Worm (Caenorhabditis elegans) whole organism, L2 larva: ENCODE data around the gene sbp-1.

ENCODE experiments used
- C34F6.9 ChIP-seq: fragments of 150-350 bp; optimal IDR thresholded peaks from 2 replicates; lab custom pipeline; 2014; ENCODE audit warnings: missing biosample characterization, missing genetic modification characterization
- F13H6.1 ChIP-seq: sonication (generic microtip); optimal IDR thresholded peaks from 2 replicates; lab custom pipeline; 2016; ENCODE audit warnings: missing genetic modification characterization, missing compliant biosample characterization
- Y55F3AM.14 ChIP-seq: fragments of 200-800 bp; sonication (Bioruptor generic); optimal IDR thresholded peaks from 2 replicates; lab custom pipeline; 2018; ENCODE audit warnings: mild to moderate bottlenecking, missing genetic modification characterization, missing compliant biosample characterization
- ZK546.5 ChIP-seq: sonication (generic microtip); optimal IDR thresholded peaks from 2 replicates; lab custom pipeline; 2017; ENCODE audit warnings: missing biosample characterization, missing genetic modification characterization
- alr-1 ChIP-seq: fragments of 150-350 bp; optimal IDR thresholded peaks from 2 replicates; lab custom pipeline; 2014; ENCODE audit warnings: missing biosample characterization, missing genetic modification characterization
- aly-2 ChIP-seq: fragments of 150-350 bp; optimal IDR thresholded peaks from 2 replicates; lab custom pipeline; 2014; ENCODE audit warnings: missing biosample characterization, missing genetic modification characterization
- blmp-1 ChIP-seq: sonication (generic microtip); optimal IDR thresholded peaks from 2 replicates; lab custom pipeline; 2017; ENCODE audit warnings: missing genetic modification characterization, mild to moderate bottlenecking, missing compliant biosample characterization, antibody characterized with exemption, moderate library complexity; ENCODE audit not compliant: insufficient read depth
- ceh-16 ChIP-seq: fragments of 150-350 bp; optimal IDR thresholded peaks from 2 replicates; lab custom pipeline; 2014; ENCODE audit warnings: missing biosample characterization, missing genetic modification characterization
- ceh-82 ChIP-seq: fragments of 150-350 bp; optimal IDR thresholded peaks from 2 replicates; lab custom pipeline; 2014; ENCODE audit warnings: missing biosample characterization, missing genetic modification characterization
- crh-2 ChIP-seq: sonication (generic microtip); optimal IDR thresholded peaks from 2 replicates; lab custom pipeline; 2017; ENCODE audit warnings: missing biosample characterization, missing genetic modification characterization
- dmd-4 ChIP-seq: sonication (generic microtip); optimal IDR thresholded peaks from 2 replicates; lab custom pipeline; 2017; ENCODE audit warnings: missing biosample characterization, missing genetic modification characterization
- egl-27 ChIP-seq: sonication (generic microtip); optimal IDR thresholded peaks from 3 replicates; lab custom pipeline; 2017; ENCODE audit warnings: missing biosample characterization, missing genetic modification reagents, missing genetic modification characterization
- elt-3 ChIP-seq: sonication (generic microtip); optimal IDR thresholded peaks from 2 replicates; lab custom pipeline; 2017; ENCODE audit warnings: missing biosample characterization, missing genetic modification characterization
- fos-1 ChIP-seq: fragments of 150-350 bp; optimal IDR thresholded peaks from 2 replicates; lab custom pipeline; 2014; ENCODE audit warnings: missing biosample characterization, missing genetic modification characterization
- gmeb-1 ChIP-seq: fragments of 150-350 bp; optimal IDR thresholded peaks from 2 replicates; lab custom pipeline; 2014; ENCODE audit warnings: missing biosample characterization, missing genetic modification characterization
- lin-11 ChIP-seq: fragments of 150-350 bp; sonication (generic microtip); optimal IDR thresholded peaks from 2 replicates; lab custom pipeline; 2014; ENCODE audit warnings: missing biosample characterization, missing genetic modification characterization, inconsistent platforms, mixed read lengths
- lin-13 ChIP-seq: fragments of 150-350 bp; optimal IDR thresholded peaks from 2 replicates; lab custom pipeline; 2014; ENCODE audit warnings: missing biosample characterization, missing genetic modification reagents, missing genetic modification characterization
- lin-39 ChIP-seq: fragments of 150-350 bp; optimal IDR thresholded peaks from 2 replicates; lab custom pipeline; 2014; ENCODE audit warnings: missing biosample characterization, missing genetic modification reagents, missing genetic modification characterization
- lsy-2 ChIP-seq, 2 experiments: fragments of 150-350 bp in 1 of 2; sonication (generic microtip) in 1 of 2; optimal IDR thresholded peaks; 2 replicates each; lab custom pipeline; 2014 to 2017; ENCODE audit warnings: missing biosample characterization in 2 of 2, missing genetic modification characterization in 2 of 2
- mab-5 ChIP-seq: fragments of 150-350 bp; optimal IDR thresholded peaks from 2 replicates; lab custom pipeline; 2014; ENCODE audit warnings: missing biosample characterization, missing genetic modification characterization
- mdl-1 ChIP-seq, 2 experiments: fragments of 150-350 bp in 1 of 2; sonication (generic microtip) in 1 of 2; optimal IDR thresholded peaks; 2 replicates each; lab custom pipeline; 2017; ENCODE audit warnings: missing biosample characterization in 2 of 2, missing genetic modification characterization in 2 of 2
- nhr-11 ChIP-seq: fragments of 150-350 bp; optimal IDR thresholded peaks from 2 replicates; lab custom pipeline; 2014; ENCODE audit warnings: missing biosample characterization, missing genetic modification characterization
- nhr-12 ChIP-seq: fragments of 150-350 bp; optimal IDR thresholded peaks from 2 replicates; lab custom pipeline; 2014; ENCODE audit warnings: missing biosample characterization, missing genetic modification characterization
- nhr-129 ChIP-seq: fragments of 150-350 bp; optimal IDR thresholded peaks from 2 replicates; lab custom pipeline; 2014; ENCODE audit warnings: missing biosample characterization, missing genetic modification characterization
- nhr-23 ChIP-seq: fragments of 150-350 bp; optimal IDR thresholded peaks from 2 replicates; lab custom pipeline; 2014; ENCODE audit warnings: missing biosample characterization, missing genetic modification reagents, missing genetic modification characterization
- nhr-237 ChIP-seq: fragments of 150-350 bp; optimal IDR thresholded peaks from 2 replicates; lab custom pipeline; 2014; ENCODE audit warnings: missing biosample characterization, missing genetic modification characterization
- nhr-25 ChIP-seq: fragments of 150-350 bp; sonication (generic microtip); optimal IDR thresholded peaks from 3 replicates; lab custom pipeline; 2014; ENCODE audit warnings: missing biosample characterization, missing genetic modification characterization
- nhr-6 ChIP-seq: fragments of 150-350 bp; optimal IDR thresholded peaks from 2 replicates; lab custom pipeline; 2014; ENCODE audit warnings: missing biosample characterization, missing genetic modification characterization
- nhr-77 ChIP-seq: fragments of 150-350 bp; optimal IDR thresholded peaks from 2 replicates; lab custom pipeline; 2014; ENCODE audit warnings: missing biosample characterization, missing genetic modification characterization
- peb-1 ChIP-seq: fragments of 150-350 bp; optimal IDR thresholded peaks from 2 replicates; lab custom pipeline; 2014; ENCODE audit warnings: missing biosample characterization, missing genetic modification characterization
- sem-4 ChIP-seq: fragments of 150-350 bp; optimal IDR thresholded peaks from 2 replicates; lab custom pipeline; 2014; ENCODE audit warnings: missing biosample characterization, missing genetic modification reagents, missing genetic modification characterization
- skn-1 ChIP-seq: sonication (generic microtip); optimal IDR thresholded peaks from 2 replicates; lab custom pipeline; 2017; ENCODE audit warnings: missing biosample characterization, missing genetic modification characterization
- snpc-4 ChIP-seq: fragments of 150-350 bp; optimal IDR thresholded peaks from 2 replicates; lab custom pipeline; 2014; ENCODE audit warnings: missing biosample characterization, missing genetic modification characterization
- unc-62 ChIP-seq: fragments of 150-350 bp; optimal IDR thresholded peaks from 2 replicates; lab custom pipeline; 2014; ENCODE audit warnings: missing biosample characterization, missing genetic modification reagents, missing genetic modification characterization
- zag-1 ChIP-seq: fragments of 150-350 bp; optimal IDR thresholded peaks from 2 replicates; lab custom pipeline; 2014; ENCODE audit warnings: missing biosample characterization, missing genetic modification characterization
- ztf-1 ChIP-seq: fragments of 200-800 bp; sonication (Bioruptor generic); conservative IDR thresholded peaks from 2 replicates; pipeline ENCODE4 v1.3.6; 2022; ENCODE audit warnings: missing genetic modification characterization, missing compliant biosample characterization
- ztf-11 ChIP-seq: sonication (generic microtip); optimal IDR thresholded peaks from 2 replicates; lab custom pipeline; 2017; ENCODE audit warnings: missing biosample characterization, missing genetic modification characterization

sbp-1 gene

DNA sequence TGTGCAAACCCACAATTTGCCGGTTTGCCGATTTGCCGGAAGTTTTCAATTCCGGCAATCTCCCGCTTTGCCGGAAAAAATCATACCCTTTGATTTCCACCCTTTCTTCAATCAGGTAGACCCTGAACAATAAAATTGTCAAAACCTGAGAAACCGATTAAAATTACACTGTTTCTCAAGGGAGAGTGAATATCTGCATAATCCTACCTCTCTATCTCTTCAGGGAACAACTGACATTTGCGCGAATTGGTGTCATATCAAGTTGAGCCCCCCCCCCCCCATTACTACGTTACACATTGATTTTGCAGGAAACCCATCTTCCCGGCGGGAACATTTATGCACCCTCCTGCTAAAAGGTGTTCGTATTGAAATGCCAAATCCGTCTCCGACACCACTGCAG lies 32.0 kb downstream of the sbp-1 start, which contains the start of gene twk-31:
Gene twk-31, plus strand, starts transcription at position 301 of the 400 bp plus-strand sequence.
- no peak for TF ChIP-seq zag-1 (tag; lab: Kevin White, UChicago)
- no peak for TF ChIP-seq ceh-82
- TF ChIP-seq mab-5 (tag; lab: Kevin White, UChicago), result no peak
- TF ChIP-seq nhr-6, result no peak
- TF ChIP-seq blmp-1 (tag; lab: Kevin White, UChicago), result no peak
- TF ChIP-seq ztf-1 (GFP tag; lab: Robert Waterston, UW), result no peak
- TF ChIP-seq snpc-4 (tag; lab: Kevin White, UChicago), result no peak
- TF ChIP-seq mdl-1 (tag; optimal IDR thresholded peaks at IDR 0.05; lab: Kevin White, UChicago), result no peak
- TF ChIP-seq C34F6.9 (tag; lab: Kevin White, UChicago), result no peak
- no peak for TF ChIP-seq aly-2 (tag; lab: Kevin White, UChicago)
- no peak for TF ChIP-seq nhr-237
- TF ChIP-seq fos-1 (tag; lab: Kevin White, UChicago), result no peak
- no peak for TF ChIP-seq egl-27 (tag; lab: Kevin White, UChicago)
- no peak for TF ChIP-seq F13H6.1 (tag; lab: Kevin White, UChicago)
- TF ChIP-seq lin-39 (tag; lab: Kevin White, UChicago), result no peak
- TF ChIP-seq, all 48 proteins: peak for 0

DNA sequence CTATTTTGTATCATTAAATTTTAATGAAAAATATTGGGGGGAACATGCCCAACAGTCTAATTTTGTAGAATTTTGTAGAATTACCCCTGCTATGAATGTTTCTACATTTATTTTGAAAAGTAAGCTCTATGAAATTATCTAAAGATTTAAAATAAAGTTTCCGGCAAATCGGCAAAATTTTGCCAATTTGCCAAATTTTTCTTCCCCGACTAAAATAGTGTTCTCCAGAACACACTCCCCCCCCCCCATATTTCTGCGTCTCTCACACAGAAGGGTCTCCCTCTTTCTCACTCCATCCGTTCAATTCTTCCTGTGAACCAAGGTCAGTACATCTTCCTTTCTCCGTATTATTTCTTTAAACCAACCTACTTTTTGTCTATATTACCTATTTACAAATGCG lies 37.3 kb downstream of the sbp-1 start, which contains the start of gene Y47D3B.4:
Gene Y47D3B.4, plus strand, starts transcription at position 301 of the 400 bp plus-strand sequence.
- TF ChIP-seq lin-13 (GFP tag; lab: Kevin White, UChicago) (no peak), nhr-129 (no peak), sem-4 (no peak), F13H6.1 (tag; lab: Kevin White, UChicago) (no peak), elt-3 (tag; lab: Kevin White, UChicago) (no peak), nhr-12 (tag; lab: Kevin White, UChicago) (no peak), nhr-11 (tag; lab: Kevin White, UChicago) (no peak), skn-1 (tag; lab: Kevin White, UChicago) (no peak), alr-1 (no peak), ceh-82 (no peak), dmd-4 (tag; lab: Kevin White, UChicago) (no peak), ztf-11 (tag; lab: Kevin White, UChicago) (no peak)

DNA sequence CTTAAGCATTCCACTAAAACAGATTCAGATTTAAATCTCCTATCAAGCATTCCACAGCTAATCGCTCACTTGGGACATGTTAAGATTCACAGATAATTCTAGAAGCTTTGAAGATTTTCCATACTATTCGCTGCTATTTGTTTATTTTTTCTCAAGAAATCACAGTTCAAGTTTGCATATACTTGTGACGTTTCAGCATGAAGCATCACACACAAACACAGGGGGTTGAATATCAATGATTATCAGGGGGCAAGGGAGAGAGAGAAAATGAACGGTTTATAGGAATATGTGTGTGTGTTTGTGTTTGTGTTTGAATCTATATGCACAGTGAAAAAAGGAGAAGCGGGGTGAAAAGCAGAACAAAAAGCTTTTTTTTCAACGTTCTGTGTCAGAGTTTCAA lies 39.6 kb downstream of the sbp-1 start, which contains the start of gene Y47D3B.12:
Gene Y47D3B.12, plus strand, starts transcription at position 301 of the 400 bp plus-strand sequence.
- no peak for TF ChIP-seq egl-27 (tag; lab: Kevin White, UChicago)
- no peak for TF ChIP-seq ztf-1 (GFP tag; lab: Robert Waterston, UW)
- no peak for TF ChIP-seq elt-3 (tag; lab: Kevin White, UChicago)
- TF ChIP-seq ZK546.5 (tag; lab: Kevin White, UChicago), result no peak
- no peak for TF ChIP-seq nhr-25 (tag; lab: Kevin White, UChicago)
- TF ChIP-seq ceh-82, result no peak
- no peak for TF ChIP-seq nhr-23 (tag; lab: Kevin White, UChicago)
- no peak for TF ChIP-seq nhr-12 (tag; lab: Kevin White, UChicago)
- no peak for TF ChIP-seq nhr-129
- TF ChIP-seq nhr-77 (tag; lab: Kevin White, UChicago), result no peak
- no peak for TF ChIP-seq nhr-6
- no peak for TF ChIP-seq unc-62 (GFP tag; lab: Kevin White, UChicago)

DNA sequence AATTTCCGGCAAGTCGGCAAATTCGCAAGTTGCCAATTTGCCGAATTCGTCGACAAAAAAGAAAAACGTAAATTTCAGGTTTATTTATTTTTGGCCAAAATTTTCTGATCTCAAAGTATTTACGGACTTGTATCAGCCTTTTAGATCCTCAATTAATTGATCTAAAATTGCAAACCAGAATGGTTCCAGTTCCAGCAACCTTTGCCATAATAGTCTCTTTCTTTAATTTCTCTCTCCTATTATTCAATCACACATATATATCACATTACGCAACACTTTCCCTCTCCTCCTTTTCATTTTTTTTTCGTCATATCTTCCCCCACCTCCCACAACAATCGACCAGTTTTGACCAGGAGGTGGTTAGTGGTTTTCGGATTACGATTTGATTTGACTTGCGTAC lies 44.9 kb downstream of the sbp-1 start, which contains the start of gene Y47D3B.3:
Gene Y47D3B.3, plus strand, starts transcription at position 301 of the 400 bp plus-strand sequence.
- TF ChIP-seq lsy-2 (tag; optimal IDR thresholded peaks at IDR 0.05; lab: Kevin White, UChicago) (no peak), lin-13 (GFP tag; lab: Kevin White, UChicago) (no peak), lin-11 (tag; lab: Kevin White, UChicago) (no peak), sem-4 (no peak), nhr-237 (no peak), peb-1 (no peak), nhr-25 (tag; lab: Kevin White, UChicago) (no peak), F13H6.1 (tag; lab: Kevin White, UChicago) (no peak), lin-39 (tag; lab: Kevin White, UChicago) (no peak), Y55F3AM.14 (GFP tag; lab: Kevin White, UChicago) (no peak), fos-1 (tag; lab: Kevin White, UChicago) (no peak)

DNA sequence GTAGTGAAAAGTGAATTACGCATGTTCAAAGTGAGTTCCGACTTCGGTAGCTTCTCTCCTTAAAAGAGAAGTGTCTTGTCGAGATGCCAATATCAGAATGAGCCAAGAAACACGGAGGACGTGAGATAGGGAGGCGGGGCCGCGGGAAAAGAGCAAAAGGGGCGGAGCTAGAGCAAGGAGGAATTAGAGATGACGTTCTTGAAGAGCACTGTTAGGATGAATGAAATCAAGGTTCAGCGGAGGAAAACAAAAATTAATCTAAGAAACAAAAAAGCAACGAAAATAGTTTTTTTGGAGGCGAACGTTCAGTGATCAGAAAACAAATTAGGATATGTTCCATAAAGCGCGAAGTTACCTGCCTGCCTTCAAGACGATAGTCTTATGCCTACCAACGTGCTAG lies 49.2 kb downstream of the sbp-1 start, which contains the start of gene nlp-21:
Gene nlp-21, minus strand, starts transcription at position 101 of the 400 bp plus-strand sequence.
- TF ChIP-seq mab-5 (tag; lab: Kevin White, UChicago) (no peak), Y55F3AM.14 (GFP tag; lab: Kevin White, UChicago) (no peak), lin-39 (tag; lab: Kevin White, UChicago) (no peak), alr-1 (no peak), zag-1 (tag; lab: Kevin White, UChicago) (no peak), nhr-11 (tag; lab: Kevin White, UChicago) (no peak), gmeb-1 (tag; lab: Kevin White, UChicago) (no peak), ceh-16 (tag; lab: Kevin White, UChicago) (no peak), crh-2 (tag; lab: Kevin White, UChicago) (no peak)
